Worm (Caenorhabditis elegans): ENCODE results near the gene Y41D4A.4.

DNA sequence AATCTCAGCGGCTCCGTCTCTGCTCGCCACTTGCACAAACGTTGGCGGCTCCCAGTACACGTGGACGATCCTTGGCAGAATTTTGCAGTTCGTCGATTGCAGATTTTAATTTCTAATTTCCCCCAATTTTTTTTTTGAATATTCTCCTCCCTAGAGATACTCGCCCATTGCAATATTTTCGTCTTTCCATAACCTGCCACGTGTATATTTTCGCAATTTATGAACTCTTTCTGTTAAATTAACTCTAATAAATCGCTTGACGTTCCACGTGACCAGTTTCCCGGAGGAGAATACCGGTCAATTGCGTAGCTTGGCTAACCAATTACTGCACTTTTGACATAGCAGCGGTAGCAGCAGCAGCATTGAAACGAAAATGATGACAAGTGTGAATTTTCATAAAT lies 37.4 kb upstream of the Y41D4A.4 start:
- TF ChIP-seq T22C8.4 (GFP tag; IDR thresholded peaks at IDR 0.05) (no peak), klf-2 (GFP tag; conservative IDR thresholded peaks at IDR 0.05) (no peak), cog-1 (tag; optimal IDR thresholded peaks at IDR 0.05) (no peak), tab-1 (GFP tag; IDR thresholded peaks at IDR 0.05) (no peak)

Measured in whole organism, midembryonic.